Worm (Caenorhabditis elegans) whole organism, L4 larva: Measurements from ENCODE around the gene srh-292.

ENCODE experiments used
- F49E8.2 ChIP-seq: sonication (generic microtip); optimal IDR thresholded peaks from 2 replicates; lab custom pipeline; 2016; ENCODE audit warnings: missing compliant biosample characterization, mild to moderate bottlenecking, missing genetic modification characterization, borderline replicate concordance
- aly-2 ChIP-seq: sonication (generic microtip); optimal IDR thresholded peaks from 2 replicates; lab custom pipeline; 2018; ENCODE audit warnings: missing biosample characterization, missing genetic modification characterization
- daf-19 ChIP-seq: fragments of 200-800 bp; sonication (Bioruptor generic); conservative IDR thresholded peaks from 2 replicates; pipeline ENCODE4 v1.3.6; 2022; ENCODE audit warnings: missing genetic modification characterization, missing compliant biosample characterization
- fos-1 ChIP-seq: fragments of 150-350 bp; optimal IDR thresholded peaks from 2 replicates; lab custom pipeline; 2014; ENCODE audit warnings: missing biosample characterization, missing genetic modification characterization
- mes-2 ChIP-seq: sonication (generic microtip); optimal IDR thresholded peaks from 2 replicates; lab custom pipeline; 2016; ENCODE audit warnings: missing genotype, mild to moderate bottlenecking, missing genetic modification characterization, missing compliant biosample characterization; ENCODE audit not compliant: poor library complexity, severe bottlenecking
- nhr-10 ChIP-seq: fragments of 150-350 bp; optimal IDR thresholded peaks from 2 replicates; lab custom pipeline; 2014; ENCODE audit warnings: missing biosample characterization, missing genetic modification characterization
- nhr-11 ChIP-seq: fragments of 150-350 bp; optimal IDR thresholded peaks from 2 replicates; lab custom pipeline; 2014; ENCODE audit warnings: missing biosample characterization, missing genetic modification characterization
- nhr-28 ChIP-seq: fragments of 150-350 bp; optimal IDR thresholded peaks from 2 replicates; lab custom pipeline; 2014; ENCODE audit warnings: missing biosample characterization, missing genetic modification characterization
- nhr-41 ChIP-seq: fragments of 200-800 bp; sonication (Bioruptor generic); IDR thresholded peaks from 2 replicates; pipeline ENCODE4 v1.3.6; 2022; ENCODE audit warnings: missing genetic modification reagents, missing genetic modification characterization, missing compliant biosample characterization
- pha-4 ChIP-seq, 2 experiments: fragments of 150-350 bp in 1 of 2; fragments of 200-800 bp in 1 of 2; sonication (Bioruptor generic) in 1 of 2; IDR thresholded peaks in 1 of 2; optimal IDR thresholded peaks in 1 of 2; 2 replicates each; pipeline versions ENCODE4 v1.3.6 to Lab custom; 2014 to 2022; ENCODE audit warnings: missing genetic modification characterization in 2 of 2, missing genetic modification reagents in 2 of 2, missing biosample characterization in 1 of 2, missing compliant biosample characterization in 1 of 2
- pqm-1 ChIP-seq: sonication (generic microtip); optimal IDR thresholded peaks from 2 replicates; lab custom pipeline; 2017; ENCODE audit warnings: missing biosample characterization, missing genetic modification characterization
- unc-39 ChIP-seq: sonication (generic microtip); optimal IDR thresholded peaks from 2 replicates; lab custom pipeline; 2017; ENCODE audit warnings: missing biosample characterization, missing genetic modification characterization
- unc-62 ChIP-seq, 3 experiments: fragments of 150-350 bp in 1 of 3; sonication (generic microtip); optimal IDR thresholded peaks in 2 of 3; peaks in 1 of 3; 1 replicate in 1 of 3; 2 replicates in 2 of 3; lab custom pipeline; 2014 to 2017; ENCODE audit warnings: missing biosample characterization in 3 of 3, missing genetic modification characterization in 3 of 3, missing genetic modification reagents in 3 of 3, missing genotype in 1 of 3

DNA sequence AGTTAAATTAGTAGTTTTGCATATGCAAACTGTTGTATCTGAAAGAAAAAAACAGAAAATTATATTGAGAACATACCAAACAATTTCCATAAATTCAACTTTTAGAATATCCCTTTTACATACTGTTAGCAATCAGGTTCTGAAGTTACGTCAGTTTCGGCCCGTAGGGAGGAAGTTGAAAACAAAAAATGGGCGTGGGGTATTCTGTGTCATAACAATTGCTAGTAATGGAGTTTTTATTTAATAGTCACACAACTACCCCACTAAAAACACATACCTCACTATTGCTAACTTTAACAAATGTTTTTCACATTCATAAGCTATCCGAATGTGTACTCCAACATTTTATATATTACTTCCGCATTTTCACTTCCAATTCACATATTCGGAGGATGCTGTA, 19.2 kb downstream of the srh-292 start, which contains the start of gene srh-300:
- TF ChIP-seq pha-4 (GFP tag; IDR thresholded peaks at IDR 0.05; lab: Robert Waterston, UW) (no peak), pha-4 (tag; optimal IDR thresholded peaks at IDR 0.05; lab: Kevin White, UChicago) (no peak), mes-2 (tag; lab: Kevin White, UChicago) (no peak), aly-2 (tag; lab: Kevin White, UChicago) (no peak), daf-19 (no peak), nhr-10 (tag; lab: Kevin White, UChicago) (no peak), unc-39 (tag; lab: Kevin White, UChicago) (no peak), F49E8.2 (tag; lab: Kevin White, UChicago) (no peak), fos-1 (tag; lab: Kevin White, UChicago) (no peak), unc-62 (GFP tag; optimal IDR thresholded peaks at IDR 0.05 in 1 of 2; lab: Kevin White, UChicago) (peak in 1 of 2 experiments; percentile 10), unc-62 (tag; optimal IDR thresholded peaks at IDR 0.05; lab: Kevin White, UChicago) (no peak), nhr-28 (tag; lab: Kevin White, UChicago) (no peak), pqm-1 (tag; lab: Kevin White, UChicago) (no peak), nhr-11 (no peak), nhr-41 (GFP tag; lab: Robert Waterston, UW) (no peak)
